Worm (Caenorhabditis elegans): ENCODE results near the gene C49C3.11.
"Not testable (repeated sequence)": the region's sequence is repeated elsewhere in the genome, so short reads cannot be mapped to it uniquely, and the experiment has no call there.

The C49C3.11 gene

DNA sequence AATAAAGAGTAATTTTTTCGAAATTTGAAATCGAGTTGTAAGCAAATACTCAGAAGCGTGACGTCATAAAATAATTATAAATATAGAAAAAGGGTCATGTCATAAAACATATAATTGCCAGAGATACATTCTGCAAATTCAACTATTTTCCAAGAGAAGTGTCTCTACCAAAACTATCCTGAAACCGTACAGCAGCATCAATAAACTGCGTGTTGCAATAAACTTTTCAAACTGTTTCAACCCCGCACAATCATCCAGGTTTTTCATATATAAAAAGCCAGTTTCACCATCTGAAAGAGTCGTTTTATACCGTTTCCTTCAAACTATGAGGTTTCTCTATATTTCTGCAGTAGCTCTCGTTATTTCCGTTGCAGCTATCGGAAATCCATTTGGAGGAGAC, at the start of gene C49C3.11:
Gene C49C3.11, plus strand, starts transcription at position 301 of the 400 bp plus-strand sequence.
- TF ChIP-seq pha-4 (tag; optimal IDR thresholded peaks at IDR 0.05) (no peak), sdc-2 (tag; optimal IDR thresholded peaks at IDR 0.05) (no peak), tbx-7 (tag; optimal IDR thresholded peaks at IDR 0.05) (no peak), F13H6.1 (tag; optimal IDR thresholded peaks at IDR 0.05) (no peak), rnt-1 (tag; optimal IDR thresholded peaks at IDR 0.05) (no peak), odd-2 (tag; optimal IDR thresholded peaks at IDR 0.05) (no peak), ceh-30 (tag; optimal IDR thresholded peaks at IDR 0.05) (no peak), nfya-1 (tag; optimal IDR thresholded peaks at IDR 0.05) (no peak), ztf-16 (tag; optimal IDR thresholded peaks at IDR 0.05) (no peak), fkh-6 (tag; optimal IDR thresholded peaks at IDR 0.05) (no peak), ceh-22 (tag; optimal IDR thresholded peaks at IDR 0.05) (no peak), C38D4.7 (GFP tag; optimal IDR thresholded peaks at IDR 0.05) (no peak), ceh-19 (GFP tag; optimal IDR thresholded peaks at IDR 0.05) (no peak), ceh-18 (tag; optimal IDR thresholded peaks at IDR 0.05) (no peak), ceh-14 (tag; optimal IDR thresholded peaks at IDR 0.05) (no peak)

DNA sequence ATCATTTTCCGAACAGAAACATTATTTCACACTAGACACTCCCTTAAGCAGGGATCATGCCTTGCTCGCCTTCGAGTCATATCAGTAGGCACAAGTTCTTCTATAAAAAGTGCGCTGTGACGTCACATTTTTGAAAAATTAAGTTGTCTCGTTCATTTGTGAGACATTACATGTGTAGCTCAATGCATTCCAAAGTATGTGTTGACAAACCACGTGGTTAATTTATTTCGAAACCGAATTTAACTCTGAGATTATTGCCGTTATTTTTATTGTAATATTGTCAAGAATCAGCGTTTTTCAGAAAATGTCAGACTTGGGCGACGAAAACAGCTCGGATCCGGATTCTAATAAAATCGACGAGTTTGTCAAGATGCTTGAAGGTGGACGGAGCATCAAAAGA, 49.1 kb upstream of the C49C3.11 start, which contains the start of gene T28F3.5:
Gene T28F3.5, plus strand, starts transcription at position 301 of the 400 bp plus-strand sequence.
- TF ChIP-seq hlh-6 (tag; optimal IDR thresholded peaks at IDR 0.05), result no peak

DNA sequence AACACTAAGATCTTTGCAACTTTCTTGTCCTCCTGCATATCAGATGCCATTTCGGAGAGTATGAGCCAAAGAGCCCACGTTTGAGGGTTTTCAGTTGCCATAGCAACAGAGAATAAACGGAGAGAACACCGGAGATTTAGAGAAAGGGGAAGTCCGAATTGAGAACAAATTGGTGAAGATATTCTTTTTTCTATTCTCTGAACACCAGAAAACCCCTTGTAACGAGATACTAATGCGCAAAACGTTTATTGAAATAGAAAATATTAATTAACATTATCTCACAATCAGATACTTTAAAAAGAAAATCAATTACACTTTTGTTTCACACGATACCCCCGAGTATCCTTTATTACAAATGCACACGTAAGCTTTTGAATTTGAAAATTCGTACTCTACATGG, 41.6 kb upstream of the C49C3.11 start, which contains the start of gene ifta-2:
Gene ifta-2, minus strand, starts transcription at position 101 of the 400 bp plus-strand sequence.
- TF ChIP-seq lim-6 (tag; optimal IDR thresholded peaks at IDR 0.05), result no peak
- no peak for TF ChIP-seq ztf-16 (tag; optimal IDR thresholded peaks at IDR 0.05)
- no peak for TF ChIP-seq che-1 (tag; optimal IDR thresholded peaks at IDR 0.05)
- no peak for TF ChIP-seq tbx-2 (tag; optimal IDR thresholded peaks at IDR 0.05)
- TF ChIP-seq ets-4 (tag; optimal IDR thresholded peaks at IDR 0.05), result no peak
- no peak for TF ChIP-seq rnt-1 (tag; optimal IDR thresholded peaks at IDR 0.05)
- no peak for TF ChIP-seq ceh-18 (tag; optimal IDR thresholded peaks at IDR 0.05)
- TF ChIP-seq gmeb-2 (tag; optimal IDR thresholded peaks at IDR 0.05), result no peak
- TF ChIP-seq syd-9 (tag; optimal IDR thresholded peaks at IDR 0.05), result no peak
- no peak for TF ChIP-seq pha-2 (tag; optimal IDR thresholded peaks at IDR 0.05)
- TF ChIP-seq unc-3 (GFP tag; conservative IDR thresholded peaks at IDR 0.05), result no peak
- no peak for TF ChIP-seq unc-3 (tag; optimal IDR thresholded peaks at IDR 0.05)
- no peak for TF ChIP-seq Y22D7AL.16 (tag; optimal IDR thresholded peaks at IDR 0.05)

DNA sequence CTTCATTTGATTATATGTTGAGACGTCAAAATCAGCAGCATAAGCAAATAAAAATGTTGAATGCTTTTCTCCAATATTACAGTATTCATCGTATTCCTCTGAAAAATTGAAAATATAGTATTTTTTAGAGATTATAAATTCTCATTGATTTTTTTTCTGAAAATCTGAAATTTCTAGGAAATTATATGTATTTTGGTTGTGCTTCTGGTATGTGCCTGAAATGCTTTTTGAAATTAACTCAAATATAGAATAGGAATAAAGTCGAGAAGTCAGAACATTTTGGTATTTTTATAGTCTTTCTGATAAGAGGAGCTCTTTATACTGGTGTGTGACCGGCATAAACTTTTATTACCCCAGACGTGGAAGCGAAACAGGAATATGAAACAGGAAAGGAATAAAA, 36.4 kb upstream of the C49C3.11 start, which contains the start of gene T28F3.8:
Gene T28F3.8, minus strand, starts transcription at position 101 of the 400 bp plus-strand sequence.
- not testable (repeated sequence) for TF ChIP-seq fkh-6, nhr-11, nfya-1 (tag; optimal IDR thresholded peaks at IDR 0.05)

DNA sequence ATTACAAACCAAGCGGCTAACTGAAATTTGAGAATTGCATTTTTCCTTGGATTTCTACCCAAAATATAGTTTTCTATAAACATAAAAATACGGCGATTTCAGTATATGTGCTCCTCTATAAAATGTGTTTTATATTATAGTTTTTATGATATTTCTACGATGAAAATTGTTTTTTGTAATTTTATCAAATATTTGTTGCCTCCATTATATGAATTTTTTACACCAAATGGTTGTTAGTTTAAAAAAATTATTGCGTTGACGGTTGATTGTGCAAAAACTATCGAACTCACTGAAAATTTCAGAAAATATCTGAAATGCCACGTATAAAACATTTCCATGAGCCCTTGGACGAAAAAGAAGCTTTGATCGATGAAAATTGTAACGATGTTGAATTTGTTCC, 35.4 kb upstream of the C49C3.11 start, which contains the start of gene T28F3.9:
Gene T28F3.9, plus strand, starts transcription at position 301 of the 400 bp plus-strand sequence.
- TF ChIP-seq che-1 (tag; optimal IDR thresholded peaks at IDR 0.05) (no peak), pag-3 (tag; optimal IDR thresholded peaks at IDR 0.05; ENCODE audit: borderline replicate concordance) (no peak), ceh-2 (tag; optimal IDR thresholded peaks at IDR 0.05) (no peak), dmd-4 (tag; optimal IDR thresholded peaks at IDR 0.05; ENCODE audit: borderline replicate concordance) (no peak), fkh-10 (GFP tag; optimal IDR thresholded peaks at IDR 0.05) (no peak), hlh-30 (tag; optimal IDR thresholded peaks at IDR 0.05; ENCODE audit: insufficient read depth) (no peak), ceh-34 (tag; optimal IDR thresholded peaks at IDR 0.05) (no peak), sox-2 (GFP tag; IDR thresholded peaks at IDR 0.05) (no peak), unc-42 (tag; optimal IDR thresholded peaks at IDR 0.05) (no peak), ttx-3 (tag; optimal IDR thresholded peaks at IDR 0.05) (no peak), hlh-15 (tag; optimal IDR thresholded peaks at IDR 0.05) (no peak), Y22D7AL.16 (tag; optimal IDR thresholded peaks at IDR 0.05) (no peak), npax-4 (tag; optimal IDR thresholded peaks at IDR 0.05) (no peak), zip-5 (tag; optimal IDR thresholded peaks at IDR 0.05) (no peak), fkh-6 (tag; optimal IDR thresholded peaks at IDR 0.05) (no peak)
